Fruit fly (Drosophila melanogaster): ENCODE measurements around the gene p115.

p115 gene

DNA sequence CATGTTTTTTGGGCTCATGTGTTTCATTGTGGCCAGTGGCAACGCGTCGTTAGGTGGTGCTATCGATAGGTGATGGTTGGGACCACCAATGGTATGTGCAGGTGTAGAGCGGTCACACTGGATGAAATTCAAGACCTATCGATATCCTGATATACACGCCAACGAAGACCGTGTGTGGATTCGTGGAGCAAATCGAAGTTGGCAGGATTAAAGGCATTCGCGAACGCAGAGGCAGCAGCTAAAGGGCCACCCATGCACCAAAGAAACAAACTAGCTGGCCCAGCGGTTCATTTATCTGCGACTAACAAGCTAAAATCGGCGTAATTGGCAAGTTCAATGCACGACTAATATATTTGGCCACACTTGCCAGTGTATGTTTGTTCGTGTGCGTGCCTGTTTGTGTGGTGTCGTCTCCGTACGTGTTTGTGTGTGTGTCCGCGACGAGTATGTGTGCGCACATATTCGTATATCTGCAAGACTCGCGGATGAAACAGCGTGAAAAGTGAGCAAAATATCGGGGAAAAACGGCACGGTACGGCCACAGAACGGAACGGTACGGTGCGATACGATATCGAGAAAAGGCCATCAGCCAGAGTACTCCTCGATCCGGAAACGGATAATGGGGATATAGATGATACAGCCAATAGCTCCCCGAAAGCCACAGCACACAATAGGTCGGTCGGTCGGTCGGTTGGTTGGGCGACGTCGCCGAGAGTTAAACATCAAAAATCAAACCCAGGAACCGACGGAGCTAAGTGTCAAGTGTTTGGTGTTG lies 42.2 kb downstream of the p115 start, which contains the start of gene Ubr3:
TSS of gene Ubr3 (plus strand) at position 99 of the 775 bp plus-strand sequence.
- TF ChIP-seq h (GFP tag; optimal IDR thresholded peaks at IDR 0.05) = peak; percentile 59
- TF ChIP-seq Rel (GFP tag; optimal IDR thresholded peaks at IDR 0.05) = no peak
- TF ChIP-seq Rel (tag; optimal IDR thresholded peaks at IDR 0.05) = peak; percentile 91
- TF ChIP-seq Abd-B (GFP tag; optimal IDR thresholded peaks at IDR 0.05) = peak; percentile 11
- TF ChIP-seq Sp1 (GFP tag; optimal IDR thresholded peaks at IDR 0.05) = peak; percentile 10
- TF ChIP-seq Jra (GFP tag; optimal IDR thresholded peaks at IDR 0.05) = peak; percentile 54
- no peak for TF ChIP-seq Vsx2 (GFP tag; optimal IDR thresholded peaks at IDR 0.05; ENCODE audit: partially characterized antibody)
- TF ChIP-seq woc (GFP tag; optimal IDR thresholded peaks at IDR 0.05) = no peak
- peak; percentile 7 for TF ChIP-seq N (GFP tag; optimal IDR thresholded peaks at IDR 0.05)
- TF ChIP-seq foxo (GFP tag; optimal IDR thresholded peaks at IDR 0.05) = peak in 1 of 2 experiments; percentile 42
- peak; percentile 1 for TF ChIP-seq rgr (GFP tag; optimal IDR thresholded peaks at IDR 0.05)
- TF ChIP-seq OdsH (GFP tag; optimal IDR thresholded peaks at IDR 0.05) = peak; percentile 9
- peak; percentile 27 for TF ChIP-seq fru (GFP tag; optimal IDR thresholded peaks at IDR 0.05)
- TF ChIP-seq lola (GFP tag; optimal IDR thresholded peaks at IDR 0.05) = no peak
- TF ChIP-seq br (GFP tag; optimal IDR thresholded peaks at IDR 0.05) = no peak
- TF ChIP-seq psq (GFP tag; optimal IDR thresholded peaks at IDR 0.05) = peak; percentile 27

DNA sequence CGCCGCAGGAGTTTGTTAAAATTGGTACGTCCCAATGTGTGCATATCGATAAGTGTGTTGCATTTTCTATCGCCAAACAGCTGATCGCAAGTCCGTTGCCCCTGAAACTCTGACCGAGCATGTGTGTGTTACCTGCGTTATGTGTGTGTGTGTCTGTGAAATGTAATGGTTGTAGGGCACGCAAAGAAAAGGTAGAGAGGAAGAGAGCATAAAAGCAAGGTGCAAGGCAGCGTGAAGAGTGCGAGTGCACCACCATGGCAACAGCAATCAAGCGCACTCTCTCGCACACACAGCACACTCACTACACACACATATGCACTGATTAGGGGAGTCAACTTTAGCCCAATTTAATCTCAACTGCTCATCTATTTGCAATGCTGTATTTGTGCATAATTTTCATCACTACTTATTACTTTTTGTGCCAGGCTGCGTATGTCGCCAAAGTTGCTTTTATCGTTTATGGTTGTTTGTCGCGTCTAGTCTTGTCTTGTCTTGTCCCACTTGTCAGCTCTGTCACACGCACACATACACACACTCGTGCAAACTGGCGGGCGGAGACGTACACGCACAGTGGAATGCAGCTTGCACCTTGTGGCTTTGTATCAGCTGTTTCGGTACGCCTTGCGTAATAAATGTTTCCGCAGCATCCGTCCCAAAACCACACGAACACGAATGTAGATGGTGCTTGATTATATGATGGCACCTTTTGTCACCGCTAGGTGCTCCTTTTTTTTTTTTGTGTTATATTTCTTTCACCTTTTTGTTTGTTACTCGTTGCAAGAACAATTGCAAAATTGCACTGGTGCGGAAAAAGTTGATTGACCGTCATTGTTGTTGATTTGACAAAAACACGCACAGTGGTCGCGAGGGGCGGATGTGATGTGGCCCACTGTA lies 44.0 kb downstream of the p115 start:
- peak; percentile 69 for TF ChIP-seq CG32264 (GFP tag; optimal IDR thresholded peaks at IDR 0.05)
- peak; percentile 71 for TF ChIP-seq ey (GFP tag; optimal IDR thresholded peaks at IDR 0.05)
- TF ChIP-seq dmrt93B (GFP tag; optimal IDR thresholded peaks at IDR 0.05) = peak; percentile 75
- no peak for TF ChIP-seq Rel (GFP tag; optimal IDR thresholded peaks at IDR 0.05)
- TF ChIP-seq Rel (tag; optimal IDR thresholded peaks at IDR 0.05) = peak; percentile 53
- TF ChIP-seq pan (optimal IDR thresholded peaks at IDR 0.05) = no peak
- peak; percentile 54 for TF ChIP-seq rgr (GFP tag; optimal IDR thresholded peaks at IDR 0.05)
- peak; percentile 34 for TF ChIP-seq Dif (GFP tag; optimal IDR thresholded peaks at IDR 0.05; ENCODE audit: partially characterized antibody)
- TF ChIP-seq psq (GFP tag; optimal IDR thresholded peaks at IDR 0.05) = peak; percentile 58
- TF ChIP-seq Hr78 (GFP tag; optimal IDR thresholded peaks at IDR 0.05) = no peak
- TF ChIP-seq HLH106 (tag; optimal IDR thresholded peaks at IDR 0.05) = peak; percentile 74
- TF ChIP-seq jim (GFP tag; optimal IDR thresholded peaks at IDR 0.05) = no peak
- TF ChIP-seq brk (GFP tag; optimal IDR thresholded peaks at IDR 0.05) = no peak
- TF ChIP-seq br (GFP tag; optimal IDR thresholded peaks at IDR 0.05) = peak; percentile 71
- TF ChIP-seq lola (GFP tag; optimal IDR thresholded peaks at IDR 0.05) = no peak
- TF ChIP-seq Hnf4 (GFP tag; optimal IDR thresholded peaks at IDR 0.05) = peak; percentile 16
- peak; percentile 64 for TF ChIP-seq N (GFP tag; optimal IDR thresholded peaks at IDR 0.05)
- TF ChIP-seq foxo (GFP tag; optimal IDR thresholded peaks at IDR 0.05) = peak in 1 of 2 experiments; percentile 80
- TF ChIP-seq CrebA (GFP tag; optimal IDR thresholded peaks at IDR 0.05; ENCODE audit: borderline replicate concordance) = no peak
- TF ChIP-seq woc (GFP tag; optimal IDR thresholded peaks at IDR 0.05) = peak; percentile 75
- TF ChIP-seq Jra (GFP tag; optimal IDR thresholded peaks at IDR 0.05) = peak; percentile 59
- TF ChIP-seq tai (GFP tag; optimal IDR thresholded peaks at IDR 0.05) = no peak
- TF ChIP-seq Hr83 (GFP tag; optimal IDR thresholded peaks at IDR 0.05; ENCODE audit: poor library complexity, severe bottlenecking) = peak; percentile 52
- TF ChIP-seq sv (GFP tag; optimal IDR thresholded peaks at IDR 0.05) = peak; percentile 56
- peak; percentile 77 for TF ChIP-seq Sp1 (GFP tag; optimal IDR thresholded peaks at IDR 0.05)
- TF ChIP-seq CG9705 (GFP tag; optimal IDR thresholded peaks at IDR 0.05) = peak; percentile 41
- no peak for TF ChIP-seq Dfd (GFP tag; optimal IDR thresholded peaks at IDR 0.05)
- TF ChIP-seq Myc (optimal IDR thresholded peaks at IDR 0.05) = no peak
- TF ChIP-seq dl (GFP tag; optimal IDR thresholded peaks at IDR 0.05; ENCODE audit: insufficient read depth in 1 of 2, partially characterized antibody in 2 of 2) = peak in 1 of 2 experiments; percentile 23
- no peak for TF ChIP-seq Mio (GFP tag; optimal IDR thresholded peaks at IDR 0.05)
- no peak for TF ChIP-seq usp (GFP tag; optimal IDR thresholded peaks at IDR 0.05)
- no peak for TF ChIP-seq GATAd (GFP tag; optimal IDR thresholded peaks at IDR 0.05)
- no peak for TF ChIP-seq Abd-B (GFP tag; optimal IDR thresholded peaks at IDR 0.05)
- TF ChIP-seq dsf (GFP tag; optimal IDR thresholded peaks at IDR 0.05; ENCODE audit: borderline replicate concordance) = no peak
- peak; percentile 70 for TF ChIP-seq h (GFP tag; optimal IDR thresholded peaks at IDR 0.05)
- TF ChIP-seq OdsH (GFP tag; optimal IDR thresholded peaks at IDR 0.05) = peak; percentile 66
- peak; percentile 87 for TF ChIP-seq fru (GFP tag; optimal IDR thresholded peaks at IDR 0.05)
- TF ChIP-seq Vsx2 (GFP tag; optimal IDR thresholded peaks at IDR 0.05; ENCODE audit: partially characterized antibody) = no peak
- no peak for TF ChIP-seq sage (GFP tag; optimal IDR thresholded peaks at IDR 0.05)
